Fruit fly (Drosophila melanogaster): ENCODE results near the gene ttk.

Gene ttk

dm6 chr3R:31776583-31777362, 63.1 kb downstream of the ttk start, which contains the start of the genes CG2126 and faf (continued):
- TF ChIP-seq onecut (GFP tag; IDR thresholded peaks at IDR 0.05) (peak; percentile 64), wor (GFP tag; IDR thresholded peaks at IDR 0.05) (peak; percentile 41; the same call in 1 of the 2 replicates), scrt (GFP tag; optimal IDR thresholded peaks at IDR 0.05) (peak; percentile 53), CG6765 (GFP tag; optimal IDR thresholded peaks at IDR 0.05) (peak; percentile 13), CG6689 (GFP tag; IDR thresholded peaks at IDR 0.05) (peak; percentile 82), nerfin-2 (GFP tag; IDR thresholded peaks at IDR 0.05; ENCODE audit: partially characterized antibody) (no peak; the same call in 1 of the 2 replicates), ken (GFP tag; IDR thresholded peaks at IDR 0.05) (peak; percentile 65; the same call in 1 of the 3 replicates), shn (GFP tag; optimal IDR thresholded peaks at IDR 0.05) (no peak), ase (GFP tag; IDR thresholded peaks at IDR 0.05) (peak; percentile 72; the same call in 1 of the 3 replicates), ATbp (GFP tag; optimal IDR thresholded peaks at IDR 0.05) (no peak), vnd (GFP tag; IDR thresholded peaks at IDR 0.05; ENCODE audit: partially characterized antibody) (0 out of 3 replicates have a peak, but pooled peaks have one; percentile 48), dmrt99B (tag; optimal IDR thresholded peaks at IDR 0.05) (peak; percentile 81), Aef1 (GFP tag; IDR thresholded peaks at IDR 0.05) (peak; percentile 61; the same call in 2 of the 3 replicates), z (GFP tag; IDR thresholded peaks at IDR 0.05) (no peak), CG9727 (GFP tag; optimal IDR thresholded peaks at IDR 0.05) (peak; percentile 80), gt (GFP tag; IDR thresholded peaks at IDR 0.05) (peak; percentile 31; the same call in 1 of the 2 replicates), corto (GFP tag; optimal IDR thresholded peaks at IDR 0.05) (no peak), CG2678 (tag; optimal IDR thresholded peaks at IDR 0.05) (peak; percentile 88), CG7839 (tag; optimal IDR thresholded peaks at IDR 0.05) (peak; percentile 83), Ets97D (GFP tag; optimal IDR thresholded peaks at IDR 0.05) (peak; percentile 60), CG11093 (GFP tag; IDR thresholded peaks at IDR 0.05) (peak; percentile 62; the same call in 2 of the 3 replicates), CG6683 (GFP tag; optimal IDR thresholded peaks at IDR 0.05) (peak; percentile 56), CG32772 (GFP tag; IDR thresholded peaks at IDR 0.05) (peak; percentile 79), Bteb2 (GFP tag; optimal IDR thresholded peaks at IDR 0.05) (peak; percentile 41), Ptx1 (GFP tag; IDR thresholded peaks at IDR 0.05) (peak; percentile 84), Jarid2 (GFP tag; optimal IDR thresholded peaks at IDR 0.05) (no peak), H2.0 (GFP tag; IDR thresholded peaks at IDR 0.05) (peak; percentile 78), wdn (GFP tag; IDR thresholded peaks at IDR 0.05) (peak; percentile 71), CTCF (GFP tag; optimal IDR thresholded peaks at IDR 0.05) (no peak), caup (GFP tag; optimal IDR thresholded peaks at IDR 0.05; ENCODE audit: severe bottlenecking) (peak; percentile 73), CG10321 (GFP tag; IDR thresholded peaks at IDR 0.05) (no peak), ind (GFP tag; optimal IDR thresholded peaks at IDR 0.05) (peak; percentile 82), ro (GFP tag; IDR thresholded peaks at IDR 0.05) (peak; percentile 23; the same call in 1 of the 2 replicates), klu (GFP tag; IDR thresholded peaks at IDR 0.05) (peak; percentile 63; the same call in 1 of the 2 replicates), ranshi (GFP tag; IDR thresholded peaks at IDR 0.05) (peak; percentile 73), Eip74EF (GFP tag; optimal IDR thresholded peaks at IDR 0.05) (peak in 1 of 2 experiments; percentile 62), sens-2 (GFP tag; IDR thresholded peaks at IDR 0.05) (0 out of 2 replicates have a peak, but pooled peaks have one; percentile 51), CG30403 (GFP tag; optimal IDR thresholded peaks at IDR 0.05) (peak; percentile 84), rib (GFP tag; IDR thresholded peaks at IDR 0.05) (0 out of 2 replicates have a peak, but pooled peaks have one; percentile 36), CG8765 (GFP tag; IDR thresholded peaks at IDR 0.05) (peak; percentile 46; the same call in 1 of the 2 replicates), hkb (optimal IDR thresholded peaks at IDR 0.05) (no peak), hkb (GFP tag; IDR thresholded peaks at IDR 0.05) (peak; percentile 79), CG12104 (GFP tag; optimal IDR thresholded peaks at IDR 0.05) (peak; percentile 75), CHES-1-like (GFP tag; optimal IDR thresholded peaks at IDR 0.05) (peak; percentile 59), CG8281 (tag; optimal IDR thresholded peaks at IDR 0.05) (peak; percentile 49), gem (tag; optimal IDR thresholded peaks at IDR 0.05) (peak; percentile 91), CG12236 (GFP tag; optimal IDR thresholded peaks at IDR 0.05) (no peak), E2f1 (GFP tag; IDR thresholded peaks at IDR 0.05) (peak; percentile 66), Elba2 (GFP tag; optimal IDR thresholded peaks at IDR 0.05) (peak; percentile 65)

Measured in whole organism, embryonic.